Worm (Caenorhabditis elegans) whole organism, mixed stage, embryonic: Measurements from ENCODE around the gene lrch-1.

Source experiments
- M03D4.4 ChIP-seq: sonication (generic microtip); optimal IDR thresholded peaks from 2 replicates; lab custom pipeline; 2017; ENCODE audit warnings: mild to moderate bottlenecking, missing genetic modification characterization, missing compliant biosample characterization
- elt-1 ChIP-seq: sonication (generic microtip); optimal IDR thresholded peaks from 2 replicates; lab custom pipeline; 2017; ENCODE audit warnings: missing genetic modification characterization, mild to moderate bottlenecking, missing compliant biosample characterization, antibody characterized with exemption, moderate library complexity, borderline replicate concordance; ENCODE audit not compliant: insufficient read depth
- lin-32 ChIP-seq: fragments of 200-800 bp; sonication (Bioruptor generic); optimal IDR thresholded peaks from 2 replicates; lab custom pipeline; 2018; ENCODE audit warnings: mild to moderate bottlenecking, missing genetic modification characterization, missing compliant biosample characterization
- nhr-12 ChIP-seq: fragments of 150-350 bp; optimal IDR thresholded peaks from 2 replicates; lab custom pipeline; 2014; ENCODE audit warnings: missing biosample characterization, missing genetic modification characterization
- snpc-4 ChIP-seq: fragments of 150-350 bp; optimal IDR thresholded peaks from 2 replicates; lab custom pipeline; 2014; ENCODE audit warnings: missing biosample characterization, missing genetic modification characterization
- unc-62 ChIP-seq: fragments of 150-350 bp; optimal IDR thresholded peaks from 2 replicates; lab custom pipeline; 2014; ENCODE audit warnings: missing biosample characterization, missing genetic modification reagents, missing genetic modification characterization

DNA sequence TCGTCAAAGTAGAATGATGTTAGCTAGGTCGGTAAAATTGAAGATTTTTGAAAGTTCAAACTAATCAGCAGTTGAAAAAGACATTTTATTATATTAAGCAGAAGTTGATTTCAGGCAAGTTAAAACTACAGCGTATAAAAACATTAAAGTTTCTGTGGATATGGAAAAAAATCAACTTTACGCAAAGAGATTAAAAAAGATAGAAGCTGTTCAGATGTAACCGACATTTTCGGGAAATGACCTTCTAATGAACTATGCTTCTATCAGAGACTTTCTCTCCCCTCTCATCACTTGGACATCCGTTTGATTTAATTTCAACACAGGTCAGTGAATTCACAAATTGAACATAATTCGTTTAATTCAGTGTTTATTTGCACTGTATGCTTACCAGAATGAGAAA is 36.2 kb downstream of the lrch-1 start, which contains the start of gene T13C5.7:
- TF ChIP-seq M03D4.4 (tag; lab: Kevin White, UChicago), result no peak
- no peak for TF ChIP-seq nhr-12 (tag; lab: Kevin White, UChicago)
- TF ChIP-seq elt-1, result no peak
- TF ChIP-seq lin-32 (GFP tag; lab: Kevin White, UChicago), result no peak
- no peak for TF ChIP-seq unc-62 (GFP tag; lab: Kevin White, UChicago)
- no peak for TF ChIP-seq snpc-4 (tag; lab: Kevin White, UChicago)
